Worm (Caenorhabditis elegans) whole organism, L4/young adult: ENCODE results near the gene mstr-2.

ENCODE experiments used
- dao-5 ChIP-seq: sonication (generic microtip); optimal IDR thresholded peaks from 2 replicates; lab custom pipeline; 2016; ENCODE audit warnings: missing genotype, missing genetic modification characterization, moderate library complexity, missing compliant biosample characterization
- him-1 ChIP-seq: sonication (generic microtip); optimal IDR thresholded peaks from 2 replicates; lab custom pipeline; 2016; ENCODE audit warnings: missing genotype, missing genetic modification reagents, missing genetic modification characterization, missing compliant biosample characterization

ce11 chrIII:4448029-4448428 is 20.9 kb upstream of the mstr-2 start:
- TF ChIP-seq him-1 (tag; lab: Kevin White, UChicago) (no peak), dao-5 (tag; lab: Kevin White, UChicago) (no peak)
